Worm (Caenorhabditis elegans): ENCODE measurements around the gene trpp-9.
A peak's percentile ranks its signal among the peaks of the same experiment; 100 is the strongest.

The trpp-9 gene

ce11 chrX:11554522-11554921, 9.2 kb upstream of the trpp-9 start (continued):
- no peak for TF ChIP-seq attf-4 (tag; optimal IDR thresholded peaks at IDR 0.05)
- no peak for TF ChIP-seq fos-1 (tag; optimal IDR thresholded peaks at IDR 0.05)
- no peak for TF ChIP-seq D1046.2 (GFP tag; IDR thresholded peaks at IDR 0.05)
- TF ChIP-seq lir-3 (tag; optimal IDR thresholded peaks at IDR 0.05): no peak
- TF ChIP-seq Y105C5A.15 (GFP tag; IDR thresholded peaks at IDR 0.05): no peak
- TF ChIP-seq ceh-20 (GFP tag; IDR thresholded peaks at IDR 0.05): no peak
- TF ChIP-seq set-16 (GFP tag; IDR thresholded peaks at IDR 0.05): no peak
- TF ChIP-seq dve-1 (tag; optimal IDR thresholded peaks at IDR 0.05; ENCODE audit: insufficient read depth): peak; percentile 14
- TF ChIP-seq skn-1 (tag; optimal IDR thresholded peaks at IDR 0.05): no peak
- no peak for TF ChIP-seq saeg-2 (GFP tag; IDR thresholded peaks at IDR 0.05)
- TF ChIP-seq arid-1 (GFP tag; conservative IDR thresholded peaks at IDR 0.05): no peak
- TF ChIP-seq cey-2 (tag; optimal IDR thresholded peaks at IDR 0.05; ENCODE audit: borderline replicate concordance, insufficient read depth): no peak
- no peak for TF ChIP-seq Y75B8A.6 (GFP tag; IDR thresholded peaks at IDR 0.05)
- TF ChIP-seq daf-16 (GFP tag; optimal IDR thresholded peaks at IDR 0.05): no peak
- no peak for TF ChIP-seq daf-16 (tag; optimal IDR thresholded peaks at IDR 0.05)
- no peak for TF ChIP-seq pha-4 (GFP tag; IDR thresholded peaks at IDR 0.05)
- TF ChIP-seq pha-4 (tag; optimal IDR thresholded peaks at IDR 0.05): no peak

- no peak for TF ChIP-seq ceh-44 (GFP tag; IDR thresholded peaks at IDR 0.05)
- peak; percentile 78 for TF ChIP-seq pqm-1 (tag; optimal IDR thresholded peaks at IDR 0.05)
- TF ChIP-seq aha-1 (tag): peak; percentile 78
- TF ChIP-seq Y105C5A.15 (GFP tag; IDR thresholded peaks at IDR 0.05): no peak
- no peak for TF ChIP-seq daf-16 (GFP tag; optimal IDR thresholded peaks at IDR 0.05)
- TF ChIP-seq daf-16 (tag; optimal IDR thresholded peaks at IDR 0.05): peak; percentile 43
- no peak for TF ChIP-seq ZK337.2 (GFP tag; IDR thresholded peaks at IDR 0.05)
Observed at ce11 chrX:11555046-11555445, 8.7 kb upstream of the trpp-9 start.

- TF ChIP-seq spr-1 (tag; optimal IDR thresholded peaks at IDR 0.05) (no peak), zfp-2 (tag; optimal IDR thresholded peaks at IDR 0.05) (no peak), nhr-11 (tag; optimal IDR thresholded peaks at IDR 0.05) (peak; percentile 31), unc-62 (GFP tag; optimal IDR thresholded peaks at IDR 0.05 in 1 of 2) (peak in 1 of 2 experiments; percentile 92), unc-62 (tag; optimal IDR thresholded peaks at IDR 0.05) (no peak), hlh-30 (tag; optimal IDR thresholded peaks at IDR 0.05; ENCODE audit: insufficient read depth) (peak; percentile 61), tag-97 (GFP tag; IDR thresholded peaks at IDR 0.05) (0 out of 2 replicates have a peak, but pooled peaks have one; percentile 50), madf-5 (GFP tag; IDR thresholded peaks at IDR 0.05) (no peak), egl-27 (tag; optimal IDR thresholded peaks at IDR 0.05) (no peak), ZK546.5 (tag; optimal IDR thresholded peaks at IDR 0.05) (no peak)
Observed at ce11 chrX:11555527-11556137, 8.1 kb upstream of the trpp-9 start.

ce11 chrX:11556194-11556739, 7.5 kb upstream of the trpp-9 start, which contains the start of gene C35C5.10:
Gene C35C5.10 (plus strand): TSS chrX:11556244.
- TF ChIP-seq cey-2 (tag; optimal IDR thresholded peaks at IDR 0.05; ENCODE audit: borderline replicate concordance, insufficient read depth) (no peak), lin-38 (GFP tag; IDR thresholded peaks at IDR 0.05) (no peak), ama-1 (optimal IDR thresholded peaks at IDR 0.05) (no peak), lin-15B (tag; optimal IDR thresholded peaks at IDR 0.05) (no peak), aha-1 (tag) (peak; percentile 22), lir-3 (tag; optimal IDR thresholded peaks at IDR 0.05) (no peak), dmd-6 (GFP tag; IDR thresholded peaks at IDR 0.05) (peak; percentile 68), daf-16 (GFP tag; optimal IDR thresholded peaks at IDR 0.05) (no peak), daf-16 (tag; optimal IDR thresholded peaks at IDR 0.05) (peak; percentile 62), mdt-29 (GFP tag; IDR thresholded peaks at IDR 0.05) (no peak), F49E8.2 (tag; optimal IDR thresholded peaks at IDR 0.05; ENCODE audit: borderline replicate concordance) (no peak), nhr-28 (tag; optimal IDR thresholded peaks at IDR 0.05) (peak; percentile 47), pqm-1 (tag; optimal IDR thresholded peaks at IDR 0.05) (peak; percentile 60), snpc-1.2 (GFP tag; IDR thresholded peaks at IDR 0.05) (no peak), nhr-42 (GFP tag; IDR thresholded peaks at IDR 0.05) (no peak), ztf-7 (tag; optimal IDR thresholded peaks at IDR 0.05) (no peak), fkh-10 (GFP tag; optimal IDR thresholded peaks at IDR 0.05) (no peak), ceh-20 (GFP tag; IDR thresholded peaks at IDR 0.05) (no peak), hif-1 (tag; optimal IDR thresholded peaks at IDR 0.05) (no peak), pha-4 (GFP tag; IDR thresholded peaks at IDR 0.05) (no peak), pha-4 (tag; optimal IDR thresholded peaks at IDR 0.05) (no peak), nhr-76 (tag; optimal IDR thresholded peaks at IDR 0.05) (no peak), jun-1 (tag; optimal IDR thresholded peaks at IDR 0.05) (no peak), hlh-11 (tag; optimal IDR thresholded peaks at IDR 0.05) (peak; percentile 43)
